Worm (Caenorhabditis elegans) whole organism, L4 larva: ENCODE results near the gene frpr-7.

Source experiments
- F44E2.7 ChIP-seq: fragments of 200-800 bp; sonication (Bioruptor generic); IDR thresholded peaks from 2 replicates; pipeline ENCODE4 v2.1.2; 2022; ENCODE audit warnings: missing genetic modification characterization, missing compliant biosample characterization
- ceh-82 ChIP-seq: sonication (generic microtip); optimal IDR thresholded peaks from 2 replicates; lab custom pipeline; 2017; ENCODE audit warnings: missing biosample characterization, missing genetic modification characterization
- daf-16 ChIP-seq, 3 experiments: sonication (generic microtip); optimal IDR thresholded peaks; 2 replicates each; lab custom pipeline; 2016 to 2017; ENCODE audit warnings: missing genetic modification characterization in 3 of 3, missing genetic modification reagents in 3 of 3, mild to moderate bottlenecking in 2 of 3, missing compliant biosample characterization in 2 of 3, missing biosample characterization in 1 of 3, moderate library complexity in 1 of 3
- lin-13 ChIP-seq: fragments of 150-350 bp; optimal IDR thresholded peaks from 2 replicates; lab custom pipeline; 2014; ENCODE audit warnings: missing biosample characterization, missing genetic modification reagents, missing genetic modification characterization
- ztf-11 ChIP-seq: fragments of 150-350 bp; optimal IDR thresholded peaks from 2 replicates; lab custom pipeline; 2014; ENCODE audit warnings: missing biosample characterization, missing genetic modification characterization

DNA sequence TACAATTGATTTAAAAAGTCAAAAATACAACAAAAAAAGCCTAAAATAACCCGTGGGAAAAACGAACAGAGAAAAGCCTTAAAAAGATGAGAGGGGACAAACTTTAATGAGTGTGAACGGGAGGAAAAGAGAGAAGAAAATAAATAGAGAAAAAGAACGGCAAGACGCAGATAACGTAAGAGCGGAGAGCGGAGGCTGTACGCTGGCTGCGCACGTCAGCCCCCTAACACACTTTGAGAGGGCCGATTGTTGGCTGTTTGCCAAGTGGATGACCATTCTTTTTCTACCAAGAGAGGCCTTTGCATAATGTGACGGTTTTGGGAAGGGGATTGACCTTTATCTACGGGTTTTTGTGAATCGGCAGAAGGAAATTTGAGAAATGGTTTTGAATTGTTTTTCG is 17.5 kb downstream of the frpr-7 start:
- TF ChIP-seq lin-13 (GFP tag; lab: Kevin White, UChicago) (no peak), ceh-82 (tag; lab: Kevin White, UChicago) (no peak), F44E2.7 (GFP tag; lab: Robert Waterston, UW) (no peak), ztf-11 (tag; lab: Kevin White, UChicago) (no peak), daf-16 (GFP tag; optimal IDR thresholded peaks at IDR 0.05; lab: Kevin White, UChicago) (no peak), daf-16 (tag; optimal IDR thresholded peaks at IDR 0.05; lab: Kevin White, UChicago) (no peak)
